Worm (Caenorhabditis elegans) whole organism, L1 larva: ENCODE data around the gene T28C6.11.

ENCODE experiments used
- C04F5.9 ChIP-seq: sonication (generic microtip); optimal IDR thresholded peaks from 2 replicates; lab custom pipeline; 2016; ENCODE audit warnings: missing genetic modification characterization, missing compliant biosample characterization
- Y116A8C.19 ChIP-seq: sonication (generic microtip); optimal IDR thresholded peaks from 2 replicates; lab custom pipeline; 2016; ENCODE audit warnings: missing compliant biosample characterization, missing genetic modification characterization, borderline replicate concordance
- aha-1 ChIP-seq: fragments of 150-350 bp; optimal IDR thresholded peaks from 2 replicates; lab custom pipeline; 2014; ENCODE audit warnings: missing biosample characterization, missing genetic modification characterization
- alr-1 ChIP-seq: fragments of 200-800 bp; sonication (Bioruptor generic); optimal IDR thresholded peaks from 2 replicates; lab custom pipeline; 2018; ENCODE audit warnings: borderline replicate concordance, mild to moderate bottlenecking, missing genetic modification characterization, missing compliant biosample characterization
- ama-1 ChIP-seq: fragments of 150-350 bp; optimal IDR thresholded peaks from 2 replicates; lab custom pipeline; 2014
- blmp-1 ChIP-seq: fragments of 150-350 bp; optimal IDR thresholded peaks from 2 replicates; lab custom pipeline; 2014; ENCODE audit warnings: missing biosample characterization, missing genetic modification characterization
- ceh-8 ChIP-seq: fragments of 200-800 bp; sonication (Bioruptor generic); optimal IDR thresholded peaks from 2 replicates; lab custom pipeline; 2018; ENCODE audit warnings: mild to moderate bottlenecking, missing genetic modification characterization, moderate library complexity, missing compliant biosample characterization
- ceh-82 ChIP-seq, 3 experiments: fragments of 150-350 bp in 1 of 3; sonication (generic microtip) in 2 of 3; optimal IDR thresholded peaks; 2 replicates each; lab custom pipeline; 2014 to 2017; ENCODE audit warnings: missing biosample characterization in 3 of 3, missing genetic modification characterization in 3 of 3
- ces-1 ChIP-seq: fragments of 150-350 bp; optimal IDR thresholded peaks from 2 replicates; lab custom pipeline; 2014; ENCODE audit warnings: missing biosample characterization, missing genetic modification reagents, missing genetic modification characterization
- egl-13 ChIP-seq: sonication (generic microtip); optimal IDR thresholded peaks from 2 replicates; lab custom pipeline; 2016; ENCODE audit warnings: missing genotype, missing genetic modification reagents, missing genetic modification characterization, missing compliant biosample characterization
- elt-3 ChIP-seq, 6 experiments: fragments of 150-350 bp in 1 of 6; sonication (generic microtip); optimal IDR thresholded peaks; 2 replicates each; lab custom pipeline; 2017 to 2018; ENCODE audit warnings: missing biosample characterization in 6 of 6, missing genetic modification characterization in 6 of 6, inconsistent platforms in 1 of 6
- ets-5 ChIP-seq: fragments of 200-800 bp; sonication (Bioruptor generic); IDR thresholded peaks from 2 replicates; pipeline ENCODE4 v1.3.6; 2022; ENCODE audit warnings: missing genetic modification characterization, missing compliant biosample characterization
- fkh-4 ChIP-seq: sonication (generic microtip); optimal IDR thresholded peaks from 2 replicates; lab custom pipeline; 2016; ENCODE audit warnings: missing compliant biosample characterization, missing genetic modification characterization, borderline replicate concordance
- fkh-8 ChIP-seq: sonication (generic microtip); optimal IDR thresholded peaks from 2 replicates; lab custom pipeline; 2016; ENCODE audit warnings: mild to moderate bottlenecking, missing genetic modification characterization, missing compliant biosample characterization
- fos-1 ChIP-seq: fragments of 150-350 bp; optimal IDR thresholded peaks from 2 replicates; lab custom pipeline; 2014; ENCODE audit warnings: missing biosample characterization, missing genetic modification characterization
- grh-1 ChIP-seq: fragments of 200-800 bp; sonication (Bioruptor generic); IDR thresholded peaks from 2 replicates; pipeline ENCODE4 v1.3.6; 2022; ENCODE audit warnings: missing genetic modification reagents, missing genetic modification characterization, missing compliant biosample characterization
- hlh-4 ChIP-seq: sonication (generic microtip); optimal IDR thresholded peaks from 2 replicates; lab custom pipeline; 2016; ENCODE audit warnings: mild to moderate bottlenecking, missing genetic modification characterization, missing compliant biosample characterization
- irx-1 ChIP-seq: sonication (generic microtip); optimal IDR thresholded peaks from 2 replicates; lab custom pipeline; 2016; ENCODE audit warnings: missing genetic modification characterization, missing compliant biosample characterization
- isw-1 ChIP-seq: fragments of 200-800 bp; sonication (Bioruptor generic); IDR thresholded peaks from 2 replicates; pipeline ENCODE4 v1.3.6; 2022; ENCODE audit warnings: missing genetic modification characterization, missing compliant biosample characterization
- lin-13 ChIP-seq: fragments of 150-350 bp; optimal IDR thresholded peaks from 2 replicates; lab custom pipeline; 2014; ENCODE audit warnings: missing biosample characterization, missing genetic modification reagents, missing genetic modification characterization
- lin-14 ChIP-seq: fragments of 200-800 bp; sonication (Bioruptor generic); optimal IDR thresholded peaks from 2 replicates; lab custom pipeline; 2018; ENCODE audit warnings: mild to moderate bottlenecking, missing genetic modification characterization, moderate library complexity, missing compliant biosample characterization
- lin-35 ChIP-seq, 2 experiments: fragments of 150-350 bp; optimal IDR thresholded peaks; 2 replicates each; lab custom pipeline; 2014; ENCODE audit warnings: missing biosample characterization in 2 of 2, missing genetic modification characterization in 2 of 2, missing genetic modification reagents in 2 of 2
- lir-3 ChIP-seq: sonication (generic microtip); optimal IDR thresholded peaks from 2 replicates; lab custom pipeline; 2016; ENCODE audit warnings: mild to moderate bottlenecking, missing genetic modification characterization, moderate library complexity, missing compliant biosample characterization; ENCODE audit not compliant: poor library complexity
- mab-9 ChIP-seq: fragments of 200-800 bp; sonication (Bioruptor generic); IDR thresholded peaks from 2 replicates; pipeline ENCODE4 v1.3.6; 2022; ENCODE audit warnings: missing genetic modification reagents, missing genetic modification characterization, missing compliant biosample characterization
- mef-2 ChIP-seq: fragments of 150-350 bp; optimal IDR thresholded peaks from 2 replicates; lab custom pipeline; 2014; ENCODE audit warnings: missing biosample characterization, missing genetic modification characterization
- nhr-11 ChIP-seq: fragments of 150-350 bp; optimal IDR thresholded peaks from 2 replicates; lab custom pipeline; 2014; ENCODE audit warnings: missing biosample characterization, missing genetic modification characterization
- nhr-12 ChIP-seq: sonication (generic microtip); optimal IDR thresholded peaks from 2 replicates; lab custom pipeline; 2017; ENCODE audit warnings: missing biosample characterization, missing genetic modification characterization
- nhr-20 ChIP-seq: sonication (generic microtip); optimal IDR thresholded peaks from 2 replicates; lab custom pipeline; 2016; ENCODE audit warnings: mild to moderate bottlenecking, missing genetic modification characterization, missing compliant biosample characterization
- nhr-28 ChIP-seq: fragments of 150-350 bp; optimal IDR thresholded peaks from 2 replicates; lab custom pipeline; 2014; ENCODE audit warnings: missing biosample characterization, missing genetic modification characterization
- nhr-47 ChIP-seq: sonication (generic microtip); optimal IDR thresholded peaks from 2 replicates; lab custom pipeline; 2016; ENCODE audit warnings: mild to moderate bottlenecking, missing genetic modification characterization, moderate library complexity, missing compliant biosample characterization
- nhr-84 ChIP-seq: sonication (generic microtip); optimal IDR thresholded peaks from 2 replicates; lab custom pipeline; 2017; ENCODE audit warnings: missing biosample characterization, missing genetic modification characterization
- nhr-85 ChIP-seq: sonication (generic microtip); peaks from one replicate; lab custom pipeline; 2016; ENCODE audit warnings: missing genetic modification characterization, inconsistent platforms, missing compliant biosample characterization
- nhr-90 ChIP-seq: sonication (generic microtip); optimal IDR thresholded peaks from 2 replicates; lab custom pipeline; 2016; ENCODE audit warnings: mild to moderate bottlenecking, missing genetic modification characterization, missing compliant biosample characterization; ENCODE audit not compliant: poor library complexity
- pax-3 ChIP-seq: fragments of 200-800 bp; sonication (Bioruptor generic); optimal IDR thresholded peaks from 2 replicates; lab custom pipeline; 2018; ENCODE audit warnings: mild to moderate bottlenecking, missing genetic modification characterization, moderate library complexity, missing compliant biosample characterization
- pqm-1 ChIP-seq: sonication (generic microtip); optimal IDR thresholded peaks from 3 replicates; lab custom pipeline; 2017; ENCODE audit warnings: missing biosample characterization, missing genetic modification characterization
- skn-1 ChIP-seq: fragments of 150-350 bp; optimal IDR thresholded peaks from 2 replicates; lab custom pipeline; 2014; ENCODE audit warnings: missing biosample characterization, missing genetic modification characterization
- snpc-4 ChIP-seq: fragments of 150-350 bp; optimal IDR thresholded peaks from 2 replicates; lab custom pipeline; 2014; ENCODE audit warnings: missing biosample characterization, missing genetic modification characterization
- sup-37 ChIP-seq: fragments of 200-800 bp; sonication (Bioruptor generic); optimal IDR thresholded peaks from 2 replicates; lab custom pipeline; 2018; ENCODE audit warnings: mild to moderate bottlenecking, missing genetic modification characterization, missing compliant biosample characterization
- unc-130 ChIP-seq: fragments of 150-350 bp; optimal IDR thresholded peaks from 2 replicates; lab custom pipeline; 2017; ENCODE audit warnings: missing biosample characterization, missing genetic modification characterization, inconsistent platforms
- unc-62 ChIP-seq: fragments of 150-350 bp; optimal IDR thresholded peaks from 2 replicates; lab custom pipeline; 2014; ENCODE audit warnings: missing biosample characterization, missing genetic modification reagents, missing genetic modification characterization
- unc-86 ChIP-seq: sonication (generic microtip); optimal IDR thresholded peaks from 2 replicates; lab custom pipeline; 2016; ENCODE audit warnings: missing genetic modification characterization, missing compliant biosample characterization
- unc-98 ChIP-seq: fragments of 200-800 bp; sonication (Bioruptor generic); IDR thresholded peaks from 2 replicates; pipeline ENCODE4 v1.3.6; 2022; ENCODE audit warnings: missing genetic modification characterization, missing compliant biosample characterization
- zag-1 ChIP-seq: fragments of 150-350 bp; optimal IDR thresholded peaks from 2 replicates; lab custom pipeline; 2014; ENCODE audit warnings: missing biosample characterization, missing genetic modification characterization
- ztf-11 ChIP-seq, 2 experiments: sonication (generic microtip); optimal IDR thresholded peaks; 2 replicates each; lab custom pipeline; 2016 to 2017; ENCODE audit warnings: missing genetic modification characterization in 2 of 2, missing biosample characterization in 1 of 2, missing compliant biosample characterization in 1 of 2

T28C6.11 gene

ce11 chrIV:8830591-8830990 lies 9.5 kb downstream of the T28C6.11 start, which contains the start of gene T28C6.8 (continued):
- TF ChIP-seq unc-130 (tag; lab: Kevin White, UChicago) (peak; percentile 32), alr-1 (no peak), lir-3 (tag; lab: Kevin White, UChicago) (no peak), ets-5 (GFP tag; lab: Robert Waterston, UW) (no peak), C04F5.9 (tag; lab: Kevin White, UChicago) (no peak), pax-3 (tag; lab: Kevin White, UChicago) (no peak), ces-1 (GFP tag; lab: Kevin White, UChicago) (no peak), nhr-12 (tag; lab: Kevin White, UChicago) (no peak), fos-1 (no peak), zag-1 (tag; lab: Kevin White, UChicago) (no peak), unc-98 (no peak), Y116A8C.19 (tag; lab: Kevin White, UChicago) (no peak), egl-13 (tag; lab: Kevin White, UChicago) (no peak), unc-62 (GFP tag; lab: Kevin White, UChicago) (no peak), ama-1 (lab: Kevin White, UChicago) (no peak), fkh-4 (tag; lab: Kevin White, UChicago) (no peak), mef-2 (tag; lab: Kevin White, UChicago) (no peak), skn-1 (tag; lab: Kevin White, UChicago) (peak; percentile 8), elt-3 (tag; optimal IDR thresholded peaks at IDR 0.05; lab: Kevin White, UChicago) (peak in 4 of 6 experiments; percentile 12 to 64 (median 52)), blmp-1 (tag; lab: Kevin White, UChicago) (peak; percentile 88), nhr-20 (tag; lab: Kevin White, UChicago) (peak; percentile 59), unc-86 (tag; lab: Kevin White, UChicago) (no peak), irx-1 (tag; lab: Kevin White, UChicago) (peak; percentile 10), isw-1 (no peak), ceh-8 (GFP tag; lab: Kevin White, UChicago) (no peak), nhr-84 (tag; lab: Kevin White, UChicago) (no peak), nhr-90 (tag; lab: Kevin White, UChicago) (peak; percentile 36), snpc-4 (tag; lab: Kevin White, UChicago) (no peak), ceh-82 (tag; optimal IDR thresholded peaks at IDR 0.05; lab: Kevin White, UChicago) (no peak), hlh-4 (no peak), pqm-1 (tag; lab: Kevin White, UChicago) (no peak), ztf-11 (tag; optimal IDR thresholded peaks at IDR 0.05; lab: Kevin White, UChicago) (no peak), nhr-47 (tag; lab: Kevin White, UChicago) (no peak), lin-13 (GFP tag; lab: Kevin White, UChicago) (peak; percentile 23), nhr-11 (tag; lab: Kevin White, UChicago) (no peak), grh-1 (peak; percentile 32; the same call in 1 of the 2 replicates), aha-1 (no peak), sup-37 (no peak), fkh-8 (peak; percentile 33), mab-9 (GFP tag; lab: Robert Waterston, UW) (no peak), lin-35 (GFP tag; optimal IDR thresholded peaks at IDR 0.05; lab: Kevin White, UChicago) (peak in 1 of 2 experiments; percentile 68), nhr-85 (peak; percentile 85)

DNA sequence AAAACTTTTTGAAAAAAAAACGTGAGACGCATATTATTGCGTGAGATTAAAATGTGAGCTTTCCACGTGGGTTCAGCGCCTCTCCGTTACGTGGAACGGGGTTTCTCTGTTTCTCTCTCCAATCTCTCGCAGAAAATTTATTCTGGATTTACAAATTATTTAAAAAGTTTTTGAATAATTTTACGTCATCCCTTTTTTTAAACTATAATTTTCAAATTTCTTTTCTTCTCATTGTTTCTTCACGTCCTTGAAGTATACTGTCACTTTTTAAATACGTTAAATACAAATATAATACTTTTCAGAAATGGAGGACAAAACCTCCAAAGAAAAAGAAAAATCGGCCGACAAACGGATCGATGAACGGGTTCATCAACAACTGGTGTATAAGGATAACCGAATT lies 12.6 kb downstream of the T28C6.11 start, which contains the start of gene T28C6.7:
Gene T28C6.7, plus strand, starts transcription at position 301 of the 400 bp plus-strand sequence.
- TF ChIP-seq snpc-4 (tag; lab: Kevin White, UChicago) (no peak), nhr-28 (tag; lab: Kevin White, UChicago) (no peak), lin-14 (GFP tag; lab: Kevin White, UChicago) (no peak), fkh-4 (tag; lab: Kevin White, UChicago) (no peak)
